Worm (Caenorhabditis elegans) whole organism, L4 larva: ENCODE measurements around the gene spon-1.

ENCODE experiments used
- T26A8.4 ChIP-seq: fragments of 200-800 bp; sonication (Bioruptor generic); IDR thresholded peaks from 2 replicates; pipeline ENCODE4 v1.3.6; 2022; ENCODE audit warnings: missing genetic modification characterization, missing compliant biosample characterization
- mep-1 ChIP-seq: fragments of 150-350 bp; sonication (generic microtip); optimal IDR thresholded peaks from 3 replicates; lab custom pipeline; 2014; ENCODE audit warnings: missing biosample characterization, missing genetic modification characterization

DNA sequence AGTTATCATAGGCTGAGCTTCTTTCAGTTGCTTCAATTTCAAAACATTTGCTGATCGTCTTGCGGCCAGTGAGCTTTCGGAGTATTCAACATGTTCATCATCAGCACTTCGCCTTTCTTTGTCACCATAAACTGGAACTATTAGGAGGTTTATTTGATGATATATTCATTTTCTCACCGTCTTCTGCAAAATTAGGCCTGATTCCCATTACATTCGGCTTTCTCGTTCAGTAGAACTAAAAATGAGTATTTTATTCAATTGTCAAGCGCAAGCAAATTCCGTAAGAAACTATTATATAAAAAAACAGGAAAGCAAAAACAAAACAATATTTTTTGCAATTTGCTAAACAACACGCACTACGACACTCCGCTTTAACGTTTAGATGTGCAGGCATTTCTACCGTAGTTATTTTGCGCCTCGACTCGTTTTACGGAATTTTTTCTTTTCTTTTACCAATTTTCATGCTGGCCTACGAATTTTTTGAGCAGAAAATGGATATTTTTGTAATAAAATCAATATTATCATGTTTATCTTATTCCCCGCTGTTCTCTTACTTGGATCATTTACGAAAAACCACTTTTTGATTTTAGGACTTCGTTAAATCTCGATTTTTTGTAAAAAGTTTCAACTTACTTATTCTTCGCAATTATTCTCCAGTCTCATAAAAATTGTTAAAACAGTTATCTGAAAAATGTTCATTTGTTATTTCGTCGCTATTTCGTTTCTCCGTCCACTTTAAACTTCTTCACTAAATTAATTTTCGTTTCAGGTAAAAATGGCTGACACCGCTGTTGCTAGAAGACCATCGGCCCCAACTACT lies 11.4 kb upstream of the spon-1 start, which contains the start of the genes farl-11 and rpl-33:
- TF ChIP-seq mep-1 (tag; lab: Kevin White, UChicago) (peak; percentile 82), T26A8.4 (peak; percentile 35; the same call in 1 of the 2 replicates)
